Worm (Caenorhabditis elegans) whole organism, L1 larva: Measurements from ENCODE around the gene rol-6.

ENCODE experiments used
- C04F5.9 ChIP-seq: sonication (generic microtip); optimal IDR thresholded peaks from 2 replicates; lab custom pipeline; 2016; ENCODE audit warnings: missing genetic modification characterization, missing compliant biosample characterization
- C16A3.4 ChIP-seq: fragments of 150-350 bp; optimal IDR thresholded peaks from 2 replicates; lab custom pipeline; 2014; ENCODE audit warnings: missing biosample characterization, missing genetic modification characterization
- C34B4.2 ChIP-seq: sonication (generic microtip); optimal IDR thresholded peaks from 2 replicates; lab custom pipeline; 2017; ENCODE audit warnings: mild to moderate bottlenecking, missing genetic modification characterization, missing compliant biosample characterization
- alr-1 ChIP-seq: fragments of 200-800 bp; sonication (Bioruptor generic); optimal IDR thresholded peaks from 2 replicates; lab custom pipeline; 2018; ENCODE audit warnings: borderline replicate concordance, mild to moderate bottlenecking, missing genetic modification characterization, missing compliant biosample characterization
- blmp-1 ChIP-seq: fragments of 150-350 bp; optimal IDR thresholded peaks from 2 replicates; lab custom pipeline; 2014; ENCODE audit warnings: missing biosample characterization, missing genetic modification characterization
- ceh-63 ChIP-seq: fragments of 200-800 bp; sonication (Bioruptor generic); optimal IDR thresholded peaks from 2 replicates; lab custom pipeline; 2018; ENCODE audit warnings: mild to moderate bottlenecking, missing genetic modification characterization, missing compliant biosample characterization
- ceh-88 ChIP-seq: fragments of 200-800 bp; sonication (Bioruptor generic); IDR thresholded peaks from 2 replicates; pipeline ENCODE4 v1.3.6; 2022; ENCODE audit warnings: missing genetic modification characterization, missing compliant biosample characterization
- ceh-90 ChIP-seq: sonication (generic microtip); optimal IDR thresholded peaks from 2 replicates; lab custom pipeline; 2016; ENCODE audit warnings: missing genetic modification characterization, missing compliant biosample characterization
- ces-1 ChIP-seq: fragments of 150-350 bp; optimal IDR thresholded peaks from 2 replicates; lab custom pipeline; 2014; ENCODE audit warnings: missing biosample characterization, missing genetic modification reagents, missing genetic modification characterization
- dpl-1 ChIP-seq, 3 experiments: fragments of 150-350 bp in 2 of 3; sonication (generic microtip) in 1 of 3; optimal IDR thresholded peaks; 2 replicates each; lab custom pipeline; 2014 to 2017; ENCODE audit warnings: missing biosample characterization in 3 of 3, missing genetic modification characterization in 3 of 3, missing genetic modification reagents in 3 of 3
- efl-1 ChIP-seq, 4 experiments: fragments of 150-350 bp; optimal IDR thresholded peaks in 3 of 4; peaks in 1 of 4; 1 replicate in 1 of 4; 2 replicates in 3 of 4; lab custom pipeline; 2014; ENCODE audit warnings: missing biosample characterization in 2 of 4, missing genetic modification characterization in 2 of 4, missing genetic modification reagents in 2 of 4
- elt-2 ChIP-seq: sonication (generic microtip); optimal IDR thresholded peaks from 2 replicates; lab custom pipeline; 2016; ENCODE audit warnings: missing genetic modification characterization, mild to moderate bottlenecking, inconsistent platforms, missing compliant biosample characterization, missing genetic modification reagents
- elt-3 ChIP-seq, 6 experiments: fragments of 150-350 bp in 1 of 6; sonication (generic microtip); optimal IDR thresholded peaks; 2 replicates each; lab custom pipeline; 2017 to 2018; ENCODE audit warnings: missing biosample characterization in 6 of 6, missing genetic modification characterization in 6 of 6, inconsistent platforms in 1 of 6
- ets-5 ChIP-seq: fragments of 200-800 bp; sonication (Bioruptor generic); IDR thresholded peaks from 2 replicates; pipeline ENCODE4 v1.3.6; 2022; ENCODE audit warnings: missing genetic modification characterization, missing compliant biosample characterization
- fkh-10 ChIP-seq: sonication (generic microtip); optimal IDR thresholded peaks from 2 replicates; lab custom pipeline; 2017; ENCODE audit warnings: missing biosample characterization, missing genetic modification reagents, missing genetic modification characterization
- fkh-4 ChIP-seq: sonication (generic microtip); optimal IDR thresholded peaks from 2 replicates; lab custom pipeline; 2016; ENCODE audit warnings: missing compliant biosample characterization, missing genetic modification characterization, borderline replicate concordance
- fos-1 ChIP-seq: fragments of 150-350 bp; optimal IDR thresholded peaks from 2 replicates; lab custom pipeline; 2014; ENCODE audit warnings: missing biosample characterization, missing genetic modification characterization
- grh-1 ChIP-seq: fragments of 200-800 bp; sonication (Bioruptor generic); IDR thresholded peaks from 2 replicates; pipeline ENCODE4 v1.3.6; 2022; ENCODE audit warnings: missing genetic modification reagents, missing genetic modification characterization, missing compliant biosample characterization
- hlh-4 ChIP-seq: sonication (generic microtip); optimal IDR thresholded peaks from 2 replicates; lab custom pipeline; 2016; ENCODE audit warnings: mild to moderate bottlenecking, missing genetic modification characterization, missing compliant biosample characterization
- jun-1 ChIP-seq: fragments of 150-350 bp; optimal IDR thresholded peaks from 2 replicates; lab custom pipeline; 2014; ENCODE audit warnings: missing biosample characterization, missing genetic modification reagents, missing genetic modification characterization
- lin-14 ChIP-seq: fragments of 200-800 bp; sonication (Bioruptor generic); optimal IDR thresholded peaks from 2 replicates; lab custom pipeline; 2018; ENCODE audit warnings: mild to moderate bottlenecking, missing genetic modification characterization, moderate library complexity, missing compliant biosample characterization
- lin-15B ChIP-seq: fragments of 150-350 bp; sonication (generic microtip); optimal IDR thresholded peaks from 3 replicates; lab custom pipeline; 2014; ENCODE audit warnings: missing biosample characterization, missing genetic modification characterization
- lin-39 ChIP-seq: fragments of 150-350 bp; optimal IDR thresholded peaks from 2 replicates; lab custom pipeline; 2014; ENCODE audit warnings: missing biosample characterization, missing genetic modification reagents, missing genetic modification characterization
- lir-3 ChIP-seq: sonication (generic microtip); optimal IDR thresholded peaks from 2 replicates; lab custom pipeline; 2016; ENCODE audit warnings: mild to moderate bottlenecking, missing genetic modification characterization, moderate library complexity, missing compliant biosample characterization; ENCODE audit not compliant: poor library complexity
- mab-9 ChIP-seq: fragments of 200-800 bp; sonication (Bioruptor generic); IDR thresholded peaks from 2 replicates; pipeline ENCODE4 v1.3.6; 2022; ENCODE audit warnings: missing genetic modification reagents, missing genetic modification characterization, missing compliant biosample characterization
- nhr-11 ChIP-seq: fragments of 150-350 bp; optimal IDR thresholded peaks from 2 replicates; lab custom pipeline; 2014; ENCODE audit warnings: missing biosample characterization, missing genetic modification characterization
- nhr-19 ChIP-seq: fragments of 200-800 bp; sonication (Bioruptor generic); conservative IDR thresholded peaks from 2 replicates; pipeline ENCODE4 v1.3.6; 2022; ENCODE audit warnings: missing genetic modification characterization, missing compliant biosample characterization
- nhr-20 ChIP-seq: sonication (generic microtip); optimal IDR thresholded peaks from 2 replicates; lab custom pipeline; 2016; ENCODE audit warnings: mild to moderate bottlenecking, missing genetic modification characterization, missing compliant biosample characterization
- nhr-237 ChIP-seq: fragments of 150-350 bp; optimal IDR thresholded peaks from 2 replicates; lab custom pipeline; 2014; ENCODE audit warnings: missing biosample characterization, missing genetic modification characterization
- nhr-84 ChIP-seq: sonication (generic microtip); optimal IDR thresholded peaks from 2 replicates; lab custom pipeline; 2017; ENCODE audit warnings: missing biosample characterization, missing genetic modification characterization
- nhr-85 ChIP-seq: sonication (generic microtip); peaks from one replicate; lab custom pipeline; 2016; ENCODE audit warnings: missing genetic modification characterization, inconsistent platforms, missing compliant biosample characterization
- nhr-90 ChIP-seq: sonication (generic microtip); optimal IDR thresholded peaks from 2 replicates; lab custom pipeline; 2016; ENCODE audit warnings: mild to moderate bottlenecking, missing genetic modification characterization, missing compliant biosample characterization; ENCODE audit not compliant: poor library complexity
- snpc-4 ChIP-seq: fragments of 150-350 bp; optimal IDR thresholded peaks from 2 replicates; lab custom pipeline; 2014; ENCODE audit warnings: missing biosample characterization, missing genetic modification characterization
- sup-37 ChIP-seq: fragments of 200-800 bp; sonication (Bioruptor generic); optimal IDR thresholded peaks from 2 replicates; lab custom pipeline; 2018; ENCODE audit warnings: mild to moderate bottlenecking, missing genetic modification characterization, missing compliant biosample characterization
- swsn-7 ChIP-seq: sonication (generic microtip); optimal IDR thresholded peaks from 2 replicates; lab custom pipeline; 2016; ENCODE audit warnings: missing genetic modification characterization, missing compliant biosample characterization
- unc-62 ChIP-seq: fragments of 150-350 bp; optimal IDR thresholded peaks from 2 replicates; lab custom pipeline; 2014; ENCODE audit warnings: missing biosample characterization, missing genetic modification reagents, missing genetic modification characterization
- vab-15 ChIP-seq: sonication (generic microtip); optimal IDR thresholded peaks from 2 replicates; lab custom pipeline; 2017; ENCODE audit warnings: missing genotype, mild to moderate bottlenecking, missing genetic modification characterization, missing compliant biosample characterization
- xbp-1 ChIP-seq: sonication (generic microtip); optimal IDR thresholded peaks from 2 replicates; lab custom pipeline; 2016; ENCODE audit warnings: missing genetic modification characterization, missing compliant biosample characterization
- zag-1 ChIP-seq: fragments of 150-350 bp; optimal IDR thresholded peaks from 2 replicates; lab custom pipeline; 2014; ENCODE audit warnings: missing biosample characterization, missing genetic modification characterization
- zip-4 ChIP-seq: fragments of 200-800 bp; sonication (Bioruptor generic); optimal IDR thresholded peaks from 2 replicates; lab custom pipeline; 2018; ENCODE audit warnings: mild to moderate bottlenecking, missing genetic modification characterization, moderate library complexity, missing compliant biosample characterization

rol-6 gene

DNA sequence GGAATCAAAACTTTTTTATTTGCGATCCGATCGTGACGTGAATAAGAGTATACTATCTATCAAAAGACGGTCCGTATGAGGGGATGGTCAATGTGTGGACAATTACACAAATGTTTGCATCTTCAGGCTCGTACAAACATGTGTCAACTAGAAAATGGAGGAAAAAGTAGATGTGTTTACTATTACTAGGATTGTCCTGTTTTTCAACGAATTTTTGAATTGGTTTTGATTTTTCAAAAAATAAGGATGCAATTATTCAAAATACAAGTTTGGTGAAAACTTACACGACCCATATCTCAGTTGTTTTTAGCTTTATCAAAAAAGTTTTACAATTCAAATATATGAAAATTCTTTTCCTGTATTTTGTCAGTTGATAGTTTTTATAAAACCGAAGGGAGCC is 22.4 kb downstream of the rol-6 start, which contains the start of gene K08F8.7:
Gene K08F8.7 (minus strand): TSS at position 101 of the 400 bp plus-strand sequence.
- TF ChIP-seq nhr-84, result no peak
- no peak for TF ChIP-seq nhr-20 (tag; lab: Kevin White, UChicago)
- TF ChIP-seq lir-3 (tag; lab: Kevin White, UChicago), result no peak
- no peak for TF ChIP-seq lin-15B
- no peak for TF ChIP-seq fkh-10 (GFP tag; lab: Kevin White, UChicago)
- TF ChIP-seq ceh-88, result no peak
- TF ChIP-seq alr-1 (tag; lab: Kevin White, UChicago), result no peak

DNA sequence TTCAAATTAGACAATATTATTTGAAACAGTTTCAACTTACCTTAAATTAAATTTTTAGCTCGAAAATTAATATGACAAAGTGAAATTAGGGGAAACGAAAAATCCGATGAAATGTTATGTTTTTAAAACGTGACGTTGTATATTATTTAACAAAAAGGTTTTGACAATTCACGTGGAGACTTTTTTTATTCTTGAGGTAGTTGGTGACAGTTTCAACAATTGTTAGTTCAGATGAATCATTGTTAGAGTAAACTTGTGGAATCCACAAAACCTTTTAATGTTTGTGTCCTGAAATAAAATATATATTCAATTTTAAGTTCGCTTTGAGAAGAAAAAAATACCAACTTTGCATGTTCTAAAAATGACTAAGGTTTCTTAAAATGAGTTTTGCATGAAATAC is 26.6 kb downstream of the rol-6 start, which contains the start of gene fut-1:
Gene fut-1 (minus strand): TSS at position 101 of the 400 bp plus-strand sequence.
- TF ChIP-seq ceh-63 (GFP tag; lab: Kevin White, UChicago) (no peak), snpc-4 (no peak)

DNA sequence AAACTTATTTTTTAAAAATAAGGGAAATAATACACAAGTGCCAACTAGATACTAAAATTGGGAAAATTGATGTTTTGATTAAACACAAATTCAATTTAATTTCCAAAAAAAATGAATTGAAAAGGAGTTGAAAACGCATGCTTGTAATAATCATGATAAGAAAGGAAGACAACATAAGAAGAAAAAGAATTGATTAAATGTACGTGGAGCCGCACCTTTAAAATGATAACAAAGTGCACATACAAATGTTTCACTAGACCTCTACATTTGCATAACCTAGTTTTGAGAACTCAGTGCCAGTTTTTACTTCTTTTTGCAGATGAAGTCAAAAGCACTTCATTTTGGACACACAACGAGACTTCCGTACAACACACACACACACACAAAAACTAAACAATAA is 28.9 kb downstream of the rol-6 start:
- TF ChIP-seq fkh-4 (tag; lab: Kevin White, UChicago) (no peak), efl-1 (optimal IDR thresholded peaks at IDR 0.05; lab: Kevin White, UChicago) (no peak), efl-1 (GFP tag; optimal IDR thresholded peaks at IDR 0.05 in 1 of 2; lab: Kevin White, UChicago) (no peak), fos-1 (no peak), elt-2 (tag; lab: Kevin White, UChicago) (peak; percentile 9), dpl-1 (GFP tag; optimal IDR thresholded peaks at IDR 0.05; lab: Kevin White, UChicago) (no peak)

DNA sequence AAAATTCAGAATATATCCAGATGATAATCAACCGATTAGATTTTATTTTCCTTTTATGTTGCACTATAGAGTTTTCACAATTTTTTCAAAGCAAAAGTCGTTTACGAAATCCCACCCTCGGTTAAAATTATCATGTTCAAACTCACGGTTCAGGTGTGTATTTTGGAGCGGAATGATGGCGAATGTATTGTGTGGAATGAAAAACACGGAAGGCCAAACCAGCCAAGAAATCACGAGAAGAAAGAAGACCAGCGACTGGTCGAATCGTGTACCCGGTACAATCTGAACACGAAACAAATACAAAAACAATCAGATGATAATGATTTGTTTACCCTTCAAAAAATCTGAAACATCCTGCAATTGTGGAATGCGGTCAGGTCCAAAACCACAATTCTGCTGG is 30.5 kb downstream of the rol-6 start:
- TF ChIP-seq efl-1 (optimal IDR thresholded peaks at IDR 0.05; lab: Kevin White, UChicago) (no peak), efl-1 (GFP tag; optimal IDR thresholded peaks at IDR 0.05 in 1 of 2; lab: Kevin White, UChicago) (peak in 1 of 2 experiments; percentile 44), mab-9 (no peak)

DNA sequence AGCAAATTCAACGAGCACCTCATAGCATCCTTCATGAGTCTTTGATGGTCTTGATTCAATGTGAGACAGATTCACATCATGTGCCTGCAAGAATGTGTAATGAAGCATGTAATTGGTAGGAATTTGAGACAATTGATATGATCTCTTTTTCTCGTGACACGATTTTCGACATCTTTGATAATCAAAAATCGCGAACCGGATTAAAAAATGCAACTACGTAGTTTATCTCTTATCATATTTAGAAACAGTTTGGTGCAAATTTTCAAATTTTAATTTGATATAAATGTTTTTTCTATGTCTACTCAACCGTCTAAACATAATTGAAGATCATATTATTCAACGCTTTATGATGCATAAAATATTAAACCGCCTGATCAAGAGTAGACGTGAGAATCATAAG is 31.5 kb downstream of the rol-6 start:
- TF ChIP-seq blmp-1 (tag; lab: Kevin White, UChicago), result peak; percentile 3
- peak; percentile 17 for TF ChIP-seq nhr-20 (tag; lab: Kevin White, UChicago)
- TF ChIP-seq zag-1, result no peak
- TF ChIP-seq lin-14, result peak; percentile 30
- no peak for TF ChIP-seq efl-1 (optimal IDR thresholded peaks at IDR 0.05; lab: Kevin White, UChicago)
- TF ChIP-seq efl-1 (GFP tag; optimal IDR thresholded peaks at IDR 0.05 in 1 of 2; lab: Kevin White, UChicago), result no peak
- no peak for TF ChIP-seq nhr-90 (tag; lab: Kevin White, UChicago)
- TF ChIP-seq zip-4 (GFP tag; lab: Kevin White, UChicago), result no peak
- TF ChIP-seq nhr-85, result peak; percentile 80
- no peak for TF ChIP-seq nhr-237 (tag; lab: Kevin White, UChicago)
- 0 out of 2 replicates have a peak, but pooled peaks have one; percentile 9 for TF ChIP-seq nhr-19 (GFP tag; lab: Robert Waterston, UW)
- TF ChIP-seq fkh-4 (tag; lab: Kevin White, UChicago), result no peak
- TF ChIP-seq C16A3.4, result no peak
- TF ChIP-seq elt-3 (tag; optimal IDR thresholded peaks at IDR 0.05; lab: Kevin White, UChicago), result peak in 2 of 6 experiments; percentile 13 to 55
- no peak for TF ChIP-seq ceh-90 (tag; lab: Kevin White, UChicago)

DNA sequence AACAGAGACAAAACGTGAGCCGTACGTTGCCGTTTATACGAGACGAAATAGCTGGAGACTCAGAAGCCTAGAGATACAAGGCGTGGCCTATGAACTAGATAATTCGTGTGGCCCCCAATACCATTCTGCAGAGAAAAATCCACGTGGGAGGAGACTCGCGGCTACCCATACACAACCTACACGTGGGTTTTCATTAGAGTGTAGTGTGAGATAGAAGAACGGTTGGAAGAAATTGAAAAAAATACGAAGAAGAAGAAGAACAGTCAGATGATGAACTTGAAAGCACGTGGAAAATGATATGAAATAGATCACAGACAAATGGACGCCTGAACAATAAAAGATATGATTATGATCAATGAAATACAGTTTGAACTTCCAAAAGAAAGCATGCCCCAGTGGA is 32.3 kb downstream of the rol-6 start:
- TF ChIP-seq C34B4.2 (tag; lab: Kevin White, UChicago), result no peak
- no peak for TF ChIP-seq sup-37 (GFP tag; lab: Kevin White, UChicago)
- peak; percentile 90 for TF ChIP-seq nhr-85
- no peak for TF ChIP-seq alr-1 (tag; lab: Kevin White, UChicago)
- TF ChIP-seq grh-1 (GFP tag; lab: Robert Waterston, UW), result no peak
- TF ChIP-seq ces-1 (GFP tag; lab: Kevin White, UChicago), result no peak
- no peak for TF ChIP-seq swsn-7 (tag; lab: Kevin White, UChicago)
- TF ChIP-seq C04F5.9 (tag; lab: Kevin White, UChicago), result no peak
- peak; percentile 56 for TF ChIP-seq lin-14
- no peak for TF ChIP-seq ceh-63 (GFP tag; lab: Kevin White, UChicago)
- no peak for TF ChIP-seq nhr-11 (tag; lab: Kevin White, UChicago)
- TF ChIP-seq ceh-88, result no peak
- TF ChIP-seq fos-1, result no peak
- TF ChIP-seq jun-1 (tag; lab: Kevin White, UChicago), result no peak
- no peak for TF ChIP-seq zip-4 (GFP tag; lab: Kevin White, UChicago)
- no peak for TF ChIP-seq xbp-1 (tag; lab: Kevin White, UChicago)
- no peak for TF ChIP-seq lin-39 (tag; lab: Kevin White, UChicago)
- peak; percentile 13 for TF ChIP-seq nhr-90 (tag; lab: Kevin White, UChicago)
- no peak for TF ChIP-seq nhr-84
- no peak for TF ChIP-seq vab-15 (tag; lab: Kevin White, UChicago)
- no peak for TF ChIP-seq hlh-4
- no peak for TF ChIP-seq lin-15B
- no peak for TF ChIP-seq ets-5
- TF ChIP-seq nhr-237 (tag; lab: Kevin White, UChicago), result no peak
- TF ChIP-seq unc-62, result no peak
